Fruit fly (Drosophila melanogaster) whole organism, adult: ENCODE results near the gene PGRP-SA.
A peak's percentile ranks its signal among the peaks of the same experiment; 100 is the strongest.

ENCODE experiments used
- CG11617 ChIP-seq: fragments of 200-800 bp; sonication (Bioruptor generic); optimal IDR thresholded peaks from 2 replicates; lab custom pipeline; 2017; ENCODE audit warnings: mild to moderate bottlenecking, missing biosample characterization, missing genetic modification reagents, missing genetic modification characterization
- CG12768 ChIP-seq: fragments of 200-800 bp; sonication (Bioruptor generic); optimal IDR thresholded peaks from 2 replicates; lab custom pipeline; 2017; ENCODE audit warnings: missing biosample characterization, missing genetic modification characterization, mild to moderate bottlenecking, moderate library complexity, missing genetic modification reagents
- CG14711 ChIP-seq: fragments of 200-800 bp; sonication (Bioruptor generic); optimal IDR thresholded peaks from 2 replicates; lab custom pipeline; 2018; ENCODE audit warnings: missing biosample characterization, mild to moderate bottlenecking, missing genetic modification characterization, moderate library complexity
- CG1620 ChIP-seq: fragments of 200-800 bp; sonication (Bioruptor generic); optimal IDR thresholded peaks from 2 replicates; lab custom pipeline; 2016; ENCODE audit warnings: missing biosample characterization, missing genetic modification characterization
- CG33017 ChIP-seq: fragments of 200-800 bp; sonication (Bioruptor generic); optimal IDR thresholded peaks from 2 replicates; lab custom pipeline; 2018; ENCODE audit warnings: missing biosample characterization, mild to moderate bottlenecking, missing genetic modification characterization, moderate library complexity
- CG5204 ChIP-seq: fragments of 200-800 bp; sonication (Bioruptor generic); optimal IDR thresholded peaks from 2 replicates; lab custom pipeline; 2016; ENCODE audit warnings: missing biosample characterization, missing genetic modification characterization
- CG7045 ChIP-seq: fragments of 200-800 bp; sonication (Bioruptor generic); optimal IDR thresholded peaks from 2 replicates; lab custom pipeline; 2017; ENCODE audit warnings: missing biosample characterization, mild to moderate bottlenecking, missing genetic modification characterization
- CG7101 ChIP-seq: fragments of 200-800 bp; sonication (Bioruptor generic); optimal IDR thresholded peaks from 2 replicates; lab custom pipeline; 2018; ENCODE audit warnings: missing biosample characterization, mild to moderate bottlenecking, missing genetic modification characterization, moderate library complexity
- Clk ChIP-seq: fragments of 200-800 bp; sonication (Bioruptor generic); optimal IDR thresholded peaks from 2 replicates; lab custom pipeline; 2017; ENCODE audit warnings: missing biosample characterization, missing genetic modification characterization
- Crg-1 ChIP-seq: fragments of 200-800 bp; sonication (Bioruptor generic); optimal IDR thresholded peaks from 2 replicates; lab custom pipeline; 2016; ENCODE audit warnings: missing biosample characterization, missing genetic modification characterization
- Hr96 ChIP-seq: fragments of 200-800 bp; sonication (Bioruptor generic); optimal IDR thresholded peaks from 2 replicates; lab custom pipeline; 2016; ENCODE audit warnings: missing biosample characterization, missing genetic modification characterization
- Mnt ChIP-seq: fragments of 200-800 bp; sonication (Bioruptor generic); optimal IDR thresholded peaks from 2 replicates; lab custom pipeline; 2016; ENCODE audit warnings: missing biosample characterization, mild to moderate bottlenecking, missing genetic modification characterization
- bab1 ChIP-seq: fragments of 200-800 bp; sonication (Bioruptor generic); optimal IDR thresholded peaks from 3 replicates; lab custom pipeline; 2019; ENCODE audit warnings: missing biosample characterization, mild to moderate bottlenecking, missing genetic modification characterization, moderate library complexity
- cic ChIP-seq: fragments of 200-800 bp; sonication (Bioruptor generic); optimal IDR thresholded peaks from 2 replicates; lab custom pipeline; 2017; ENCODE audit warnings: missing biosample characterization, mild to moderate bottlenecking, missing genetic modification characterization, moderate library complexity
- cnc ChIP-seq, 2 experiments: fragments of >200 bp; optimal IDR thresholded peaks; 2 replicates each; lab custom pipeline; 2017
- kay ChIP-seq: fragments of 200-800 bp; sonication (Bioruptor generic); peaks from one replicate; lab custom pipeline; 2016; ENCODE audit warnings: missing biosample characterization, missing genetic modification characterization, borderline replicate concordance
- ovo ChIP-seq: fragments of 200-800 bp; sonication (Bioruptor generic); optimal IDR thresholded peaks from 2 replicates; lab custom pipeline; 2016; ENCODE audit warnings: missing biosample characterization, missing genetic modification characterization
- pad ChIP-seq: fragments of 200-800 bp; sonication (Bioruptor generic); optimal IDR thresholded peaks from 3 replicates; lab custom pipeline; 2017; ENCODE audit warnings: missing biosample characterization, missing genetic modification characterization, mild to moderate bottlenecking, moderate library complexity, missing genetic modification reagents
- tj ChIP-seq: fragments of 200-800 bp; sonication (Bioruptor generic); optimal IDR thresholded peaks from 3 replicates; lab custom pipeline; 2017; ENCODE audit warnings: missing biosample characterization, mild to moderate bottlenecking, missing genetic modification characterization, moderate library complexity
- toe ChIP-seq: fragments of 200-800 bp; sonication (Bioruptor generic); optimal IDR thresholded peaks from 2 replicates; lab custom pipeline; 2016; ENCODE audit warnings: missing biosample characterization, missing genetic modification characterization

PGRP-SA gene

dm6 chrX:11569956-11570695, 8.7 kb downstream of the PGRP-SA start, which contains the start of the genes Polr2A and CG11699:
Gene Polr2A, minus strand, starts transcription at chrX:11570326.
Gene CG11699, plus strand, starts transcription at chrX:11570621.
- TF ChIP-seq CG14711 (tag; lab: Kevin White, UChicago): peak; percentile 73
- peak; percentile 48 for TF ChIP-seq ovo (GFP tag; lab: Kevin White, UChicago)
- peak; percentile 73 for TF ChIP-seq CG7101 (tag; lab: Kevin White, UChicago)
- TF ChIP-seq Clk: peak; percentile 33
- no peak for TF ChIP-seq cnc (optimal IDR thresholded peaks at IDR 0.05; lab: Kevin White, UChicago)
- TF ChIP-seq tj (GFP tag; lab: Kevin White, UChicago): peak; percentile 95
- TF ChIP-seq pad: peak; percentile 73
- peak; percentile 50 for TF ChIP-seq CG1620 (GFP tag; lab: Kevin White, UChicago)
- no peak for TF ChIP-seq Hr96 (GFP tag; lab: Kevin White, UChicago)
- TF ChIP-seq CG12768 (GFP tag; lab: Kevin White, UChicago): no peak
- TF ChIP-seq toe (GFP tag; lab: Kevin White, UChicago): peak; percentile 7
- TF ChIP-seq bab1 (GFP tag; lab: Kevin White, UChicago): peak; percentile 78
- TF ChIP-seq CG7045 (GFP tag; lab: Kevin White, UChicago): no peak
- peak; percentile 71 for TF ChIP-seq Crg-1 (GFP tag; lab: Kevin White, UChicago)
- peak; percentile 85 for TF ChIP-seq Mnt (GFP tag; lab: Kevin White, UChicago)
- TF ChIP-seq CG11617: peak; percentile 66
- TF ChIP-seq cic (GFP tag; lab: Kevin White, UChicago): peak; percentile 15

DNA sequence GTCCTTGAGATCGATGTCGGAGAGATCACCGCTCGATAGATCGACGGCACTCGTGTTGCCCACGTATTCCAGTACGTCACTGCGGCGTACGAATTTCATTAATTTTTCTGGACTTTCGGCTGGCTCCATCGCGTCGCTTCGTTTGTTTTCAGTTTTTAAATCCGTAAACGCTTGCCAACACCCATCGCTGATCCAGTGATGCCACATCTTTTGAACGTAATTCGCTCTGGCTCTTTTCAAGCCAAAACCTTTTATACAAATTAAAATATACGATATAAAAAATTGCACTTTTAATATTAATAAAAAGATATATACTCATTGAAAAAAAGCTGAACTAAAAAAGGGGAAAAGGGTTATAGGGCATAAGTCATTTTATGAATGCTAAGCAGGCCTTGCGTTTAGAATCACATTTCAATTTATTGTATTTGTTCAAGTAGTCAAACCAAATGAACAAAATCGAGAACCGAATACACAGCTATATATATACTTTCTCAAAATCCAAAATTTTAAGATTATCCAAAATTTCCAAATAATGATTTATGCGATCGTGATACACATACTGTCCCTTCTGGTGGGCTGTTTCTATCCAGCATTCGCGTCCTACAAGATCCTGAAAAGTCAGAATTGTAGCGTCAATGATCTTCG, 10.9 kb downstream of the PGRP-SA start, which contains the start of the genes Kmn1 and Reepl1:
Gene Kmn1, minus strand, starts transcription at position 173 of the 645 bp plus-strand sequence.
Gene Reepl1, plus strand, starts transcription at position 438 of the 645 bp plus-strand sequence.
- TF ChIP-seq CG1620 (GFP tag; lab: Kevin White, UChicago): no peak
- TF ChIP-seq kay: no peak
- TF ChIP-seq tj (GFP tag; lab: Kevin White, UChicago): no peak
- no peak for TF ChIP-seq cnc (optimal IDR thresholded peaks at IDR 0.05; lab: Kevin White, UChicago)
- no peak for TF ChIP-seq CG7045 (GFP tag; lab: Kevin White, UChicago)
- TF ChIP-seq CG5204 (GFP tag; lab: Kevin White, UChicago): no peak
- no peak for TF ChIP-seq cic (GFP tag; lab: Kevin White, UChicago)
- TF ChIP-seq CG7101 (tag; lab: Kevin White, UChicago): peak; percentile 46

- no peak for TF ChIP-seq Crg-1 (GFP tag; lab: Kevin White, UChicago)
- TF ChIP-seq ovo (GFP tag; lab: Kevin White, UChicago): no peak
- no peak for TF ChIP-seq Clk
- no peak for TF ChIP-seq CG12768 (GFP tag; lab: Kevin White, UChicago)
- no peak for TF ChIP-seq CG11617
- no peak for TF ChIP-seq kay
- TF ChIP-seq cnc (optimal IDR thresholded peaks at IDR 0.05; lab: Kevin White, UChicago): no peak
- no peak for TF ChIP-seq toe (GFP tag; lab: Kevin White, UChicago)
- TF ChIP-seq CG5204 (GFP tag; lab: Kevin White, UChicago): no peak
- TF ChIP-seq CG33017: no peak
- TF ChIP-seq bab1 (GFP tag; lab: Kevin White, UChicago): no peak
- no peak for TF ChIP-seq tj (GFP tag; lab: Kevin White, UChicago)
- no peak for TF ChIP-seq Mnt (GFP tag; lab: Kevin White, UChicago)
- no peak for TF ChIP-seq CG1620 (GFP tag; lab: Kevin White, UChicago)
Measured at dm6 chrX:11573529-11573928, 12.1 kb downstream of the PGRP-SA start, which contains the start of gene CG11696. Gene CG11696, plus strand, starts transcription at chrX:11573731.

DNA sequence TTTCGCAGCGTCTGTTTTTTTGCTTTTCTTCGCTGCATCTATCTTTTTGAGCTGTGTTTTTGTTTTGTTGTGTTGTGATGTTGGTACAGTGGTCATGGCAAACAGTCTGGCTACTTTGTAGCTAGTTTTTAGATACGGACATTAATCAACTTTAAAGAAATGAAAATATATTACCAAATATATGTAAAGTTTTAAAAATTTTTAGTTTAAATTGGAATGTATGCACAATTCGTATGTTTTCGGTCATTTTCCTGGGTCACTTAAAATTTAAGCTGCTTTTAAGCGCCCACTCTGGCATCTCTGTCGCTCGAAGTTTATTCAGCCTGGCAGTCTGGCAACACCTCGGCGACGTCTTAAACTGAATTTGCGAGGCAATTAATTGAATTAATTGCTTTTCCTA, 15.1 kb downstream of the PGRP-SA start, which contains the start of gene CG11695:
Gene CG11695, plus strand, starts transcription at position 344 of the 400 bp plus-strand sequence.
- TF ChIP-seq Mnt (GFP tag; lab: Kevin White, UChicago) (peak; percentile 77), cnc (optimal IDR thresholded peaks at IDR 0.05; lab: Kevin White, UChicago) (no peak), CG33017 (no peak), Hr96 (GFP tag; lab: Kevin White, UChicago) (no peak), pad (peak; percentile 68), CG7101 (tag; lab: Kevin White, UChicago) (peak; percentile 85), ovo (GFP tag; lab: Kevin White, UChicago) (peak; percentile 47), cic (GFP tag; lab: Kevin White, UChicago) (peak; percentile 5), Crg-1 (GFP tag; lab: Kevin White, UChicago) (peak; percentile 42), CG7045 (GFP tag; lab: Kevin White, UChicago) (peak; percentile 55), CG1620 (GFP tag; lab: Kevin White, UChicago) (peak; percentile 81), kay (no peak), bab1 (GFP tag; lab: Kevin White, UChicago) (peak; percentile 90), CG14711 (tag; lab: Kevin White, UChicago) (peak; percentile 77), CG12768 (GFP tag; lab: Kevin White, UChicago) (peak; percentile 62), CG5204 (GFP tag; lab: Kevin White, UChicago) (no peak), toe (GFP tag; lab: Kevin White, UChicago) (no peak), Clk (no peak), tj (GFP tag; lab: Kevin White, UChicago) (peak; percentile 59), CG11617 (peak; percentile 79)

DNA sequence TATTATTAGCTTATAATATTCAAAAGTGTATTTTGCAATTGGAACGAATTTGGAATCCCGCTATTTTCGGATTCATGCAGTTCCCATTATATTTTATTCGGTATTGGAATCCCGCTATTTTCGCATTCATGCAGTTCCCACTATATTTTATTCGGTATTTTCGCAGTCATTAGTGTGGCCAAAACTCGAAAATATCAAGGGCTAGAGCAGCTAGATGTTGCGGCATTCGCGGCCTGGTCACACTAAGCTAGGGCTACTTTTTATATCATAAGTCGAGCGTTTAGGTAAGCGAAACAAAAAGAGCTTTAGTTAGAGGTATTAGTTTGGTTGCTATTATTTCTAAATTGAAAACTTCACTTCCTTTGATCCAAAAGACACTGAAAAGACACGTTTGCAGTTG, 17.4 kb downstream of the PGRP-SA start:
- TF ChIP-seq toe (GFP tag; lab: Kevin White, UChicago): no peak
